Worm (Caenorhabditis elegans) whole organism, young adult: Measurements from ENCODE around the gene F54D10.8.

Experiments used
- B0019.2 ChIP-seq: fragments of 200-800 bp; sonication (Bioruptor generic); conservative IDR thresholded peaks from 2 replicates; pipeline ENCODE4 v1.3.6; 2022; ENCODE audit warnings: missing genetic modification reagents, missing genetic modification characterization, missing compliant biosample characterization
- D2030.7 ChIP-seq: fragments of 200-800 bp; sonication (Bioruptor generic); IDR thresholded peaks from 2 replicates; pipeline ENCODE4 v1.3.6; 2022; ENCODE audit warnings: missing genetic modification reagents, missing genetic modification characterization, missing compliant biosample characterization
- F22D6.2 ChIP-seq: sonication (generic microtip); optimal IDR thresholded peaks from 2 replicates; lab custom pipeline; 2016; ENCODE audit warnings: mild to moderate bottlenecking, missing genetic modification characterization, missing compliant biosample characterization
- F23B12.7 ChIP-seq: sonication (generic microtip); optimal IDR thresholded peaks from 2 replicates; lab custom pipeline; 2017; ENCODE audit warnings: missing genetic modification characterization, mild to moderate bottlenecking, missing compliant biosample characterization, antibody characterized with exemption, moderate library complexity; ENCODE audit not compliant: insufficient read depth
- F33H1.4 ChIP-seq: fragments of 200-800 bp; sonication (Bioruptor generic); IDR thresholded peaks from 2 replicates; pipeline ENCODE4 v1.3.6; 2022; ENCODE audit warnings: missing genetic modification reagents, missing genetic modification characterization, missing compliant biosample characterization
- F49E8.2 ChIP-seq: sonication (generic microtip); optimal IDR thresholded peaks from 3 replicates; lab custom pipeline; 2017; ENCODE audit warnings: missing genetic modification characterization, mild to moderate bottlenecking, missing compliant biosample characterization, antibody characterized with exemption, moderate library complexity; ENCODE audit not compliant: insufficient read depth
- Y53G8AR.9 ChIP-seq: fragments of 200-800 bp; sonication (Bioruptor generic); conservative IDR thresholded peaks from 2 replicates; pipeline ENCODE4 v1.3.6; 2022; ENCODE audit warnings: missing genetic modification reagents, missing genetic modification characterization, missing compliant biosample characterization
- ama-1 ChIP-seq, 3 experiments: fragments of 150-350 bp in 1 of 3; sonication (generic microtip) in 2 of 3; optimal IDR thresholded peaks; 2 replicates each; lab custom pipeline; 2014 to 2018; ENCODE audit warnings: missing biosample characterization in 2 of 3, missing genetic modification characterization in 2 of 3, missing genetic modification reagents in 2 of 3
- athp-1 ChIP-seq: sonication (generic microtip); optimal IDR thresholded peaks from 2 replicates; lab custom pipeline; 2017; ENCODE audit warnings: mild to moderate bottlenecking, missing genetic modification characterization, missing compliant biosample characterization
- attf-3 ChIP-seq: fragments of 200-800 bp; sonication (Bioruptor generic); conservative IDR thresholded peaks from 2 replicates; pipeline ENCODE4 v1.3.6; 2022; ENCODE audit warnings: missing genetic modification reagents, missing genetic modification characterization, missing compliant biosample characterization
- attf-5 ChIP-seq: fragments of 200-800 bp; sonication (Bioruptor generic); optimal IDR thresholded peaks from 2 replicates; lab custom pipeline; 2018; ENCODE audit warnings: mild to moderate bottlenecking, missing genetic modification characterization, missing compliant biosample characterization
- bed-1 ChIP-seq: fragments of 200-800 bp; sonication (Bioruptor generic); IDR thresholded peaks from 2 replicates; pipeline ENCODE4 v1.3.6; 2022; ENCODE audit warnings: missing genetic modification reagents, missing genetic modification characterization, missing compliant biosample characterization
- cebp-1 ChIP-seq, 2 experiments: fragments of 200-800 bp in 1 of 2; sonication (Bioruptor generic) in 1 of 2; sonication (generic microtip) in 1 of 2; IDR thresholded peaks in 1 of 2; optimal IDR thresholded peaks in 1 of 2; 2 replicates each; pipeline versions ENCODE4 v1.3.6 to Lab custom; 2017 to 2022; ENCODE audit warnings: missing compliant biosample characterization in 2 of 2, missing genetic modification characterization in 2 of 2, mild to moderate bottlenecking in 1 of 2, missing genetic modification reagents in 1 of 2, moderate library complexity in 1 of 2
- ceh-100 ChIP-seq: fragments of 200-800 bp; sonication (Bioruptor generic); IDR thresholded peaks from 2 replicates; pipeline ENCODE4 v1.3.6; 2022; ENCODE audit warnings: missing genetic modification reagents, missing genetic modification characterization, missing compliant biosample characterization
- ceh-91 ChIP-seq: fragments of 200-800 bp; sonication (Bioruptor generic); IDR thresholded peaks from 2 replicates; pipeline ENCODE4 v1.3.6; 2022; ENCODE audit warnings: missing genetic modification reagents, missing genetic modification characterization, missing compliant biosample characterization
- dox-1 ChIP-seq: fragments of 200-800 bp; sonication (Bioruptor generic); IDR thresholded peaks from 2 replicates; pipeline ENCODE4 v1.3.6; 2022; ENCODE audit warnings: missing genetic modification reagents, missing genetic modification characterization, missing compliant biosample characterization
- dpl-1 ChIP-seq: fragments of 150-350 bp; optimal IDR thresholded peaks from 2 replicates; lab custom pipeline; 2014; ENCODE audit warnings: missing biosample characterization, missing genetic modification reagents, missing genetic modification characterization
- efl-1 ChIP-seq: fragments of 150-350 bp; optimal IDR thresholded peaks from 2 replicates; lab custom pipeline; 2014; ENCODE audit warnings: missing biosample characterization, missing genetic modification reagents, missing genetic modification characterization
- him-1 ChIP-seq: sonication (generic microtip); optimal IDR thresholded peaks from 2 replicates; lab custom pipeline; 2016; ENCODE audit warnings: missing genotype, missing genetic modification reagents, missing genetic modification characterization, missing compliant biosample characterization
- lag-1 ChIP-seq: fragments of 200-800 bp; sonication (Bioruptor generic); IDR thresholded peaks from 2 replicates; pipeline ENCODE4 v1.3.6; 2022; ENCODE audit warnings: missing genetic modification reagents, missing genetic modification characterization, missing compliant biosample characterization
- let-607 ChIP-seq, 2 experiments: fragments of 200-800 bp in 1 of 2; sonication (Bioruptor generic) in 1 of 2; sonication (generic microtip) in 1 of 2; optimal IDR thresholded peaks; 2 replicates each; lab custom pipeline; 2016 to 2018; ENCODE audit warnings: mild to moderate bottlenecking in 2 of 2, missing compliant biosample characterization in 2 of 2, missing genetic modification characterization in 2 of 2, moderate library complexity in 2 of 2, missing genotype in 1 of 2
- lin-35 ChIP-seq, 3 experiments: fragments of 150-350 bp in 2 of 3; sonication (generic microtip) in 1 of 3; optimal IDR thresholded peaks; 2 replicates each; lab custom pipeline; 2014 to 2018; ENCODE audit warnings: missing biosample characterization in 3 of 3, missing genetic modification characterization in 3 of 3, missing genetic modification reagents in 3 of 3
- lin-54 ChIP-seq: fragments of 200-800 bp; sonication (Bioruptor generic); optimal IDR thresholded peaks from 2 replicates; lab custom pipeline; 2018; ENCODE audit warnings: mild to moderate bottlenecking, missing genetic modification characterization, missing compliant biosample characterization
- lsl-1 ChIP-seq: fragments of 200-800 bp; sonication (Bioruptor generic); optimal IDR thresholded peaks from 2 replicates; lab custom pipeline; 2018; ENCODE audit warnings: mild to moderate bottlenecking, missing genetic modification characterization, moderate library complexity, missing compliant biosample characterization
- madf-10 ChIP-seq: sonication (generic microtip); optimal IDR thresholded peaks from 2 replicates; lab custom pipeline; 2016; ENCODE audit warnings: mild to moderate bottlenecking, missing genetic modification characterization, missing compliant biosample characterization
- madf-6 ChIP-seq: fragments of 200-800 bp; sonication (Bioruptor generic); IDR thresholded peaks from 2 replicates; pipeline ENCODE4 v1.3.6; 2022; ENCODE audit warnings: missing genetic modification reagents, missing genetic modification characterization, missing compliant biosample characterization
- madf-8 ChIP-seq: fragments of 200-800 bp; sonication (Bioruptor generic); conservative IDR thresholded peaks from 2 replicates; pipeline ENCODE4 v1.3.6; 2022; ENCODE audit warnings: missing genetic modification reagents, missing genetic modification characterization, missing compliant biosample characterization
- mcd-1 ChIP-seq: fragments of 200-800 bp; sonication (Bioruptor generic); IDR thresholded peaks from 2 replicates; pipeline ENCODE4 v1.3.6; 2022; ENCODE audit warnings: missing genetic modification reagents, missing genetic modification characterization, missing compliant biosample characterization
- mxl-1 ChIP-seq: sonication (generic microtip); optimal IDR thresholded peaks from 2 replicates; lab custom pipeline; 2016; ENCODE audit warnings: missing genetic modification characterization, missing compliant biosample characterization
- nhr-120 ChIP-seq: fragments of 200-800 bp; sonication (Bioruptor generic); IDR thresholded peaks from 2 replicates; pipeline ENCODE4 v1.3.6; 2022; ENCODE audit warnings: missing genetic modification characterization, missing compliant biosample characterization
- nhr-179 ChIP-seq: sonication (generic microtip); optimal IDR thresholded peaks from 2 replicates; lab custom pipeline; 2016; ENCODE audit warnings: mild to moderate bottlenecking, missing genetic modification characterization, missing compliant biosample characterization
- nhr-80 ChIP-seq: sonication (generic microtip); optimal IDR thresholded peaks from 2 replicates; lab custom pipeline; 2016; ENCODE audit warnings: missing genetic modification characterization, missing compliant biosample characterization
- pbrm-1 ChIP-seq: fragments of 200-800 bp; sonication (Bioruptor generic); IDR thresholded peaks from 2 replicates; pipeline ENCODE4 v1.3.6; 2022; ENCODE audit warnings: missing genetic modification reagents, missing genetic modification characterization, missing compliant biosample characterization
- rcor-1 ChIP-seq: fragments of 200-800 bp; sonication (Bioruptor generic); IDR thresholded peaks from 2 replicates; pipeline ENCODE4 v1.3.6; 2022; ENCODE audit warnings: missing genetic modification reagents, missing genetic modification characterization, missing compliant biosample characterization
- rpc-1 ChIP-seq, 2 experiments: fragments of 150-350 bp in 1 of 2; sonication (generic microtip) in 1 of 2; optimal IDR thresholded peaks; 2 replicates each; lab custom pipeline; 2014 to 2018; ENCODE audit warnings: missing biosample characterization in 1 of 2, missing genetic modification characterization in 1 of 2, missing genetic modification reagents in 1 of 2, missing genotype in 1 of 2
- sea-2 ChIP-seq: fragments of 200-800 bp; sonication (Bioruptor generic); IDR thresholded peaks from 2 replicates; pipeline ENCODE4 v1.3.6; 2022; ENCODE audit warnings: missing genetic modification characterization, missing compliant biosample characterization
- snpc-1.1 ChIP-seq: sonication (generic microtip); optimal IDR thresholded peaks from 2 replicates; lab custom pipeline; 2017; ENCODE audit warnings: missing genetic modification characterization, mild to moderate bottlenecking, missing compliant biosample characterization, antibody characterized with exemption, moderate library complexity, missing genotype, missing genetic modification reagents; ENCODE audit not compliant: insufficient read depth
- snpc-1.3 ChIP-seq: sonication (generic microtip); optimal IDR thresholded peaks from 2 replicates; lab custom pipeline; 2017; ENCODE audit warnings: missing genetic modification characterization, mild to moderate bottlenecking, missing compliant biosample characterization, antibody characterized with exemption, moderate library complexity, missing genotype, missing genetic modification reagents; ENCODE audit not compliant: insufficient read depth
- snpc-3.4 ChIP-seq: sonication (generic microtip); optimal IDR thresholded peaks from 2 replicates; lab custom pipeline; 2017; ENCODE audit warnings: missing genetic modification characterization, mild to moderate bottlenecking, missing compliant biosample characterization, antibody characterized with exemption, moderate library complexity, missing genotype, missing genetic modification reagents
- tbp1 ChIP-seq: fragments of 200-800 bp; sonication (Bioruptor generic); optimal IDR thresholded peaks from 2 replicates; lab custom pipeline; 2018; ENCODE audit warnings: mild to moderate bottlenecking, missing genetic modification characterization, missing compliant biosample characterization
- xnd-1 ChIP-seq: sonication (generic microtip); optimal IDR thresholded peaks from 2 replicates; lab custom pipeline; 2016; ENCODE audit warnings: missing genotype, missing genetic modification reagents, missing genetic modification characterization, missing compliant biosample characterization
- zfh-2 ChIP-seq: fragments of 200-800 bp; sonication (Bioruptor generic); conservative IDR thresholded peaks from 2 replicates; pipeline ENCODE4 v1.3.6; 2022; ENCODE audit warnings: missing genetic modification reagents, missing genetic modification characterization, missing compliant biosample characterization
- ztf-26 ChIP-seq: sonication (generic microtip); optimal IDR thresholded peaks from 2 replicates; lab custom pipeline; 2017; ENCODE audit warnings: missing genetic modification characterization, missing compliant biosample characterization

Gene F54D10.8

ce11 chrII:3808643-3809042 is 19.1 kb downstream of the F54D10.8 start:
- TF ChIP-seq him-1, result peak; percentile 33
- TF ChIP-seq lsl-1 (GFP tag; lab: Kevin White, UChicago), result peak; percentile 95
- TF ChIP-seq lag-1, result no peak
- no peak for TF ChIP-seq zfh-2 (GFP tag; lab: Robert Waterston, UW)
- peak; percentile 52 for TF ChIP-seq F33H1.4 (GFP tag; lab: Robert Waterston, UW)
- TF ChIP-seq D2030.7 (GFP tag; lab: Robert Waterston, UW), result peak; percentile 32; the same call in 1 of the 2 replicates
- TF ChIP-seq madf-8, result peak; percentile 79
- peak; percentile 93 for TF ChIP-seq madf-6
- peak; percentile 98 for TF ChIP-seq xnd-1 (tag; lab: Kevin White, UChicago)
- peak; percentile 61; the same call in 1 of the 2 replicates for TF ChIP-seq ceh-91 (GFP tag; lab: Robert Waterston, UW)
- TF ChIP-seq madf-10 (tag; lab: Kevin White, UChicago), result no peak
- peak; percentile 12 for TF ChIP-seq snpc-1.3

ce11 chrII:3808104-3808503 is 19.6 kb downstream of the F54D10.8 start, which contains the start of gene F54D10.5:
TSS of gene F54D10.5 (minus strand) at chrII:3808177.
- TF ChIP-seq tbp1 (peak; percentile 14), ztf-26 (tag; lab: Kevin White, UChicago) (no peak), B0019.2 (GFP tag; lab: Robert Waterston, UW) (no peak), ama-1 (optimal IDR thresholded peaks at IDR 0.05; lab: Kevin White, UChicago) (no peak), ama-1 (GFP tag; optimal IDR thresholded peaks at IDR 0.05; lab: Kevin White, UChicago) (no peak), snpc-1.3 (peak; percentile 57), lin-54 (GFP tag; lab: Kevin White, UChicago) (peak; percentile 68), F49E8.2 (tag; lab: Kevin White, UChicago) (no peak), nhr-120 (GFP tag; lab: Robert Waterston, UW) (no peak), xnd-1 (tag; lab: Kevin White, UChicago) (no peak), ceh-100 (peak; percentile 26; the same call in 1 of the 2 replicates), nhr-80 (tag; lab: Kevin White, UChicago) (no peak), attf-5 (GFP tag; lab: Kevin White, UChicago) (peak; percentile 25), rpc-1 (optimal IDR thresholded peaks at IDR 0.05; lab: Kevin White, UChicago) (peak; percentile 25), rpc-1 (tag; optimal IDR thresholded peaks at IDR 0.05; lab: Kevin White, UChicago) (no peak), dox-1 (GFP tag; lab: Robert Waterston, UW) (0 out of 2 replicates have a peak, but pooled peaks have one; percentile 46), bed-1 (GFP tag; lab: Robert Waterston, UW) (no peak), D2030.7 (GFP tag; lab: Robert Waterston, UW) (0 out of 2 replicates have a peak, but pooled peaks have one; percentile 33), madf-6 (peak; percentile 63; the same call in 1 of the 2 replicates), F33H1.4 (GFP tag; lab: Robert Waterston, UW) (peak; percentile 22; the same call in 1 of the 2 replicates), rcor-1 (peak; percentile 44), him-1 (no peak), dpl-1 (GFP tag; lab: Kevin White, UChicago) (peak; percentile 71), nhr-179 (tag; lab: Kevin White, UChicago) (no peak), snpc-1.1 (tag; lab: Kevin White, UChicago) (peak; percentile 33), cebp-1 (GFP tag; IDR thresholded peaks at IDR 0.05; lab: Robert Waterston, UW) (no peak), cebp-1 (tag; optimal IDR thresholded peaks at IDR 0.05; lab: Kevin White, UChicago) (peak; percentile 53), pbrm-1 (GFP tag; lab: Robert Waterston, UW) (0 out of 2 replicates have a peak, but pooled peaks have one; percentile 13), F22D6.2 (tag; lab: Kevin White, UChicago) (no peak), efl-1 (peak; percentile 43), snpc-3.4 (tag; lab: Kevin White, UChicago) (peak; percentile 25), let-607 (tag; optimal IDR thresholded peaks at IDR 0.05; lab: Kevin White, UChicago) (peak in 1 of 2 experiments; percentile 11), Y53G8AR.9 (0 out of 2 replicates have a peak, but pooled peaks have one; percentile 14), mcd-1 (GFP tag; lab: Robert Waterston, UW) (peak; percentile 73), sea-2 (GFP tag; lab: Robert Waterston, UW) (no peak), athp-1 (tag; lab: Kevin White, UChicago) (no peak), lin-35 (GFP tag; optimal IDR thresholded peaks at IDR 0.05; lab: Kevin White, UChicago) (peak in 1 of 3 experiments; percentile 83), F23B12.7 (tag; lab: Kevin White, UChicago) (peak; percentile 67), attf-3 (GFP tag; lab: Robert Waterston, UW) (no peak), mxl-1 (tag; lab: Kevin White, UChicago) (no peak)
